Fruit fly (Drosophila melanogaster) whole organism, wandering third instar larva: Measurements from ENCODE around the gene Hr4.

Experiments used
- Hr78 ChIP-seq: fragments of >200 bp; optimal IDR thresholded peaks from 2 replicates; lab custom pipeline; 2017; ENCODE audit warnings: missing biosample characterization, missing genetic modification characterization
- Hr83 ChIP-seq: fragments of 200-300 bp; sonication (Bioruptor generic); optimal IDR thresholded peaks from 2 replicates; lab custom pipeline; 2016; ENCODE audit warnings: missing biosample characterization, mild to moderate bottlenecking, missing genetic modification characterization, moderate library complexity; ENCODE audit not compliant: poor library complexity, severe bottlenecking
- OdsH ChIP-seq: fragments of 200-800 bp; sonication (Bioruptor generic); optimal IDR thresholded peaks from 2 replicates; lab custom pipeline; 2016; ENCODE audit warnings: missing biosample characterization, mild to moderate bottlenecking, missing genetic modification characterization
- dl ChIP-seq, 2 experiments: fragments of 175-275, 200-275 bp in 1 of 2; fragments of 200-275 bp in 1 of 2; sonication (Bioruptor generic); optimal IDR thresholded peaks; lab custom pipeline; 2018; ENCODE audit warnings: mild to moderate bottlenecking in 2 of 2, missing biosample characterization in 2 of 2, missing genetic modification characterization in 2 of 2, moderate library complexity in 2 of 2; ENCODE audit not compliant: partially characterized antibody in 2 of 2, insufficient read depth in 1 of 2
- ey ChIP-seq: fragments of 200-800 bp; sonication (Bioruptor generic); optimal IDR thresholded peaks from 2 replicates; lab custom pipeline; 2016; ENCODE audit warnings: missing biosample characterization, missing genetic modification characterization
- sage ChIP-seq: fragments of 200-800 bp; sonication (Bioruptor generic); optimal IDR thresholded peaks from 2 replicates; lab custom pipeline; 2016; ENCODE audit warnings: missing biosample characterization, mild to moderate bottlenecking, missing genetic modification characterization

DNA sequence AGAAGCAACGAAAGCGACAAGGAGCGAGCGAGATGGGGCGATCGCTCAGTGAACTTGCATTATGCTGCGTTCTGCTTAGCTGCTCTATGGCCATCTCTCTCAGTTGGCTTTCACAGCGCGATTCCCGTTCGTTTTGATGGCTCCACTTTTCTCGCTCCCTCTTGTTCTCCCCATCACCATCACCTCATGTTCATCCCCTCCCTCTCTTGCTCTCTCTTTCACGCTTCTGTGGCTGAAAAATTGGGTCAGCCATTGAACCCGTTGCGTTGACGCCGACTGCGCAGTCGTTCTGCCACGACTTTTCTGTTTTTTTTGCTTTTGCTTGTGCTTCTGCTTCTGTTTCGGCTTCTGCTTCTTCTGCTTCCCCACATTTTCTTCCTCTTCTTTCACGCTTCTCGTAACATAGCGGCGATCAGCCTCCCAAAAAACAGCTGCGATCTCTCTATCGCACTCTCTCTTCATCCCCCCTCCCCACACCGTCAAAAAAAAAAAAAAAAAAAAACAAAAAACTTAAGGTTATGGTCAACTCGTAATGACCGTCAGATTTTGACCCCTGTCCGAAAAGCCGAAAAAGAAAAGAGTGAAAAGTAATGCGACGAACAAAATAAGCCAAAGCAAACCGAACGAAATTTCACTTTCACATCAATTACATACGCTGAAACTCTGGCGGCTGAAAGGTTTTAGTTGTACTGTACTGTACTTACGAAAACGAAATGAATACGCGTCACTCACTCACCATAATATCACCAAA, 29.0 kb downstream of the Hr4 start:
- no peak for TF ChIP-seq OdsH (GFP tag; lab: Kevin White, UChicago)
- no peak for TF ChIP-seq dl (GFP tag; optimal IDR thresholded peaks at IDR 0.05; lab: Kevin White, UChicago; ENCODE audit: insufficient read depth in 1 of 2, partially characterized antibody in 2 of 2)
- TF ChIP-seq Hr78 (GFP tag; lab: Kevin White, UChicago), result no peak
- TF ChIP-seq ey, result no peak
- TF ChIP-seq sage, result no peak
- TF ChIP-seq Hr83 (GFP tag; lab: Kevin White, UChicago), result no peak
